Worm (Caenorhabditis elegans): ENCODE data around the gene Y54F10AL.1.

Y54F10AL.1 gene

ce11 chrIII:2471855-2472254 lies 15.7 kb upstream of the Y54F10AL.1 start:
- peak in 1 of 2 experiments; percentile 67 for TF ChIP-seq lsy-2 (tag; optimal IDR thresholded peaks at IDR 0.05)
- TF ChIP-seq nhr-129 (tag; optimal IDR thresholded peaks at IDR 0.05) = peak; percentile 81
- TF ChIP-seq crh-2 (tag; optimal IDR thresholded peaks at IDR 0.05) = peak; percentile 29
- peak; percentile 21 for TF ChIP-seq blmp-1 (tag; optimal IDR thresholded peaks at IDR 0.05; ENCODE audit: insufficient read depth)
- TF ChIP-seq sma-3 (GFP tag; optimal IDR thresholded peaks at IDR 0.05) = no peak
- peak in 1 of 2 experiments; percentile 41 for TF ChIP-seq mdl-1 (tag; optimal IDR thresholded peaks at IDR 0.05)
- peak; percentile 45 for TF ChIP-seq gmeb-1 (tag; optimal IDR thresholded peaks at IDR 0.05)
- no peak for TF ChIP-seq peb-1 (tag; optimal IDR thresholded peaks at IDR 0.05)
- peak; percentile 83 for TF ChIP-seq unc-55 (GFP tag; optimal IDR thresholded peaks at IDR 0.05)
- no peak for TF ChIP-seq dmd-4 (tag; optimal IDR thresholded peaks at IDR 0.05)
- TF ChIP-seq sem-4 (tag; optimal IDR thresholded peaks at IDR 0.05) = no peak
- peak; percentile 70 for TF ChIP-seq lin-13 (GFP tag; optimal IDR thresholded peaks at IDR 0.05)
- peak; percentile 75 for TF ChIP-seq C34F6.9 (tag; optimal IDR thresholded peaks at IDR 0.05)
- peak; percentile 57 for TF ChIP-seq ztf-4 (tag; optimal IDR thresholded peaks at IDR 0.05)
- peak; percentile 46 for TF ChIP-seq lin-11 (tag; optimal IDR thresholded peaks at IDR 0.05)
- no peak for TF ChIP-seq nhr-23 (tag; optimal IDR thresholded peaks at IDR 0.05)
- TF ChIP-seq fos-1 (tag; optimal IDR thresholded peaks at IDR 0.05) = peak; percentile 72
- peak; percentile 2 for TF ChIP-seq mab-5 (tag; optimal IDR thresholded peaks at IDR 0.05)

- no peak for TF ChIP-seq nhr-10 (tag; optimal IDR thresholded peaks at IDR 0.05)
- no peak for TF ChIP-seq sem-4 (tag; optimal IDR thresholded peaks at IDR 0.05)
- TF ChIP-seq zag-1 (tag; optimal IDR thresholded peaks at IDR 0.05) = no peak
- no peak for TF ChIP-seq nhr-12 (tag; optimal IDR thresholded peaks at IDR 0.05)
- TF ChIP-seq nhr-11 (tag; optimal IDR thresholded peaks at IDR 0.05) = no peak
- TF ChIP-seq blmp-1 (tag; optimal IDR thresholded peaks at IDR 0.05; ENCODE audit: insufficient read depth) = no peak
- TF ChIP-seq F13H6.1 (tag; optimal IDR thresholded peaks at IDR 0.05) = no peak
- TF ChIP-seq ceh-16 (tag; optimal IDR thresholded peaks at IDR 0.05) = no peak
- TF ChIP-seq crh-2 (tag; optimal IDR thresholded peaks at IDR 0.05) = no peak
- no peak for TF ChIP-seq unc-39 (tag; optimal IDR thresholded peaks at IDR 0.05)
- no peak for TF ChIP-seq nhr-23 (tag; optimal IDR thresholded peaks at IDR 0.05)
- TF ChIP-seq lin-13 (GFP tag; optimal IDR thresholded peaks at IDR 0.05) = no peak
These were observed 14.0 kb upstream of the Y54F10AL.1 start, which contains the start of gene smg-6 for ce11 chrIII:2473554-2473953. smg-6 (plus strand) TSS chrIII:2473854.

- TF ChIP-seq unc-55 (GFP tag; optimal IDR thresholded peaks at IDR 0.05) (no peak), ceh-82 (tag; optimal IDR thresholded peaks at IDR 0.05) (no peak), nhr-237 (tag; optimal IDR thresholded peaks at IDR 0.05) (no peak), nhr-12 (tag; optimal IDR thresholded peaks at IDR 0.05) (no peak), ztf-11 (tag; optimal IDR thresholded peaks at IDR 0.05) (no peak), nhr-25 (tag; optimal IDR thresholded peaks at IDR 0.05) (no peak), lin-39 (tag; optimal IDR thresholded peaks at IDR 0.05) (no peak), mdl-1 (tag; optimal IDR thresholded peaks at IDR 0.05) (no peak), unc-62 (GFP tag; optimal IDR thresholded peaks at IDR 0.05) (no peak)
These were observed 12.7 kb upstream of the Y54F10AL.1 start for ce11 chrIII:2474781-2475180.

- TF ChIP-seq sem-4 (tag; optimal IDR thresholded peaks at IDR 0.05) = no peak
- TF ChIP-seq fos-1 (tag; optimal IDR thresholded peaks at IDR 0.05) = no peak
- TF ChIP-seq elt-3 (tag; optimal IDR thresholded peaks at IDR 0.05) = no peak
- no peak for TF ChIP-seq R02D3.7 (tag; optimal IDR thresholded peaks at IDR 0.05)
- no peak for TF ChIP-seq elt-1 (tag; optimal IDR thresholded peaks at IDR 0.05)
- TF ChIP-seq nhr-21 (tag; optimal IDR thresholded peaks at IDR 0.05) = no peak
- TF ChIP-seq nhr-12 (tag; optimal IDR thresholded peaks at IDR 0.05) = no peak
These were observed 10.2 kb upstream of the Y54F10AL.1 start for ce11 chrIII:2477303-2477702.

- TF ChIP-seq mdl-1 (tag; optimal IDR thresholded peaks at IDR 0.05) (no peak), nhr-77 (tag; optimal IDR thresholded peaks at IDR 0.05) (no peak), dmd-4 (tag; optimal IDR thresholded peaks at IDR 0.05) (no peak), zag-1 (tag; optimal IDR thresholded peaks at IDR 0.05) (no peak), unc-39 (tag; optimal IDR thresholded peaks at IDR 0.05) (no peak), nhr-129 (tag; optimal IDR thresholded peaks at IDR 0.05) (no peak), sma-9 (GFP tag; optimal IDR thresholded peaks at IDR 0.05) (no peak), sma-9 (tag; optimal IDR thresholded peaks at IDR 0.05) (no peak), ama-1 (optimal IDR thresholded peaks at IDR 0.05) (no peak), nhr-6 (tag; optimal IDR thresholded peaks at IDR 0.05) (no peak), unc-62 (GFP tag; optimal IDR thresholded peaks at IDR 0.05) (no peak), elt-3 (tag; optimal IDR thresholded peaks at IDR 0.05) (no peak), sma-3 (GFP tag; optimal IDR thresholded peaks at IDR 0.05) (no peak), ztf-4 (tag; optimal IDR thresholded peaks at IDR 0.05) (no peak)
These were observed 8.9 kb upstream of the Y54F10AL.1 start for ce11 chrIII:2478605-2479004.

All from whole organism, L2 larva.